Fruit fly (Drosophila melanogaster): ENCODE results near the gene vari.
A peak's percentile ranks its signal among the peaks of the same experiment; 100 is the strongest.

vari gene

DNA sequence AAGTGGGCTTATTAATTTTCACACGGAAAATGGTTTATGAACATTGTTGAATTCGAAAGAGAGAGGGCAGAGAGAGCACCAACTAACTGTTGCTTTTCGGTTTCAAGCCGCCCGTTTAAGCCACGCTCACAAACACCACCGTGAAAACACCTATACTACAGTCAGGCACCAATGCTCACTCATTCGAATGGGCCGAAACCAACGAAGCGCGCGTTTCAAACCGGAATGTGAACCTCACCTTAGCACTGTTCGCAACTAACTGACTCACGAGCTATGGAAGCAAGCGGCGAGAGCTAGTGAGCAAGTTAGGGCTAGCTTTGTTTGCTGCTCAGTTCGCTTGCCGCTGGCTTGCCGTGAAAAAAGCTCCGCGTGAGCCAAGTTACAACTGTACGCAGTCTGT, 3.0 kb downstream of the vari start (continued):
- TF ChIP-seq CG16779 (tag; optimal IDR thresholded peaks at IDR 0.05) (no peak), Sox102F (GFP tag; optimal IDR thresholded peaks at IDR 0.05) (peak; percentile 45), fkh (GFP tag; optimal IDR thresholded peaks at IDR 0.05) (no peak), CG10631 (GFP tag; optimal IDR thresholded peaks at IDR 0.05) (no peak), CG6276 (GFP tag; optimal IDR thresholded peaks at IDR 0.05) (no peak), Sox14 (GFP tag; optimal IDR thresholded peaks at IDR 0.05) (peak; percentile 2), net (GFP tag; optimal IDR thresholded peaks at IDR 0.05) (no peak), Eip78C (GFP tag) (no peak), Ets96B (tag; optimal IDR thresholded peaks at IDR 0.05) (no peak), CG1621 (tag; optimal IDR thresholded peaks at IDR 0.05) (peak; percentile 1), vri (GFP tag; optimal IDR thresholded peaks at IDR 0.05) (peak; percentile 20), salr (GFP tag; optimal IDR thresholded peaks at IDR 0.05) (no peak), pdm3 (GFP tag; optimal IDR thresholded peaks at IDR 0.05) (no peak), CG8319 (GFP tag; optimal IDR thresholded peaks at IDR 0.05) (peak; percentile 28), acj6 (GFP tag; optimal IDR thresholded peaks at IDR 0.05) (no peak), Eip75B (GFP tag; optimal IDR thresholded peaks at IDR 0.05) (peak; percentile 3), lz (GFP tag; optimal IDR thresholded peaks at IDR 0.05) (no peak), cyc (GFP tag; optimal IDR thresholded peaks at IDR 0.05) (no peak), CG8119 (GFP tag; IDR thresholded peaks at IDR 0.05) (no peak)

DNA sequence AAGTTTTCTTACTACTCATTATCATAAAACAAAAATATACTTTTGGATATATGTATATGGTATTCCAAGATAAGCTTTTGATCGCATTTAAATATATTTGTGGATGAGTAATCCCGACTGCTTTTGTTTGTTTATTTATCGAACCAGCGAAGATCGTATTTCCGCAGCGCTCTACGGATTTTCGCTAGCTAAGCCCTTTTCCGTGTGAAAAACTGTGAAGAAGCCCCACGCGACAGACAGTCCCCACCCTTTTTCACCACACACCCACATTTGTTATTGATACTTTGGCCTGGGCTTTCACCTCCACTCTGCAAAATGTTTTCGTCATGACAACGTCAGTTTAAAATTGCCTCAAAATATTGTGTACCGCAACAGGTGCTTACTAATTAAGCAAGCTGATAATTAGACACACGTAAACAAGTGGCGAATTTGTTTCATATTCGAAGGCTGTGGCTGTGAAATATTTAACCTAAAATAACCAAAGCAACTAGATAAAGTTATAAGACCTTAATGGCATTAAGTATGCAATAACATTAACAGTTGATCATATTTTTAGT, 3.8 kb downstream of the vari start:
- TF ChIP-seq Eip78C (GFP tag) (peak; percentile 39), Lpt (GFP tag; optimal IDR thresholded peaks at IDR 0.05) (no peak), CG32006 (GFP tag; optimal IDR thresholded peaks at IDR 0.05) (peak; percentile 14)

DNA sequence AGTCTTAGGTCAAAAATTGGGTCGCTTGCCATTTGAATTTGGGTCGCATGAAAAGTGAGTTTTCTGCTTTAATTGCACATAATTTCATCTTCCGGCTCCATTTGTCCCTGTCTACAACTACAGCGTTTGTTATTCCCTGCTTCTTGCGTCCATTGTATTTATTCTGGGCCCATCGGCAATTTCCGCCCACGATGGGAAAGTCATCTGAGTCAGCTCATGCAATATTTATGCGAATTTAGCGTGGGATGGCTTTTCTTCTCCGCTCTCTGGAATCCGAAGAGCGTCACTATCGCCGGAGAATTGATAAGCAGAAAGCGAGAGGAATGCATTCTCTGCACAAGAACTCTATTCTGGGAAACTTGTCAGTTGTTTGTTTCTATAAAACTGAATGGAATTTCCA, 4.3 kb downstream of the vari start:
- TF ChIP-seq CG15336 (GFP tag; IDR thresholded peaks at IDR 0.05) (0 out of 2 replicates have a peak, but pooled peaks have one; percentile 21), CG1621 (tag; optimal IDR thresholded peaks at IDR 0.05) (no peak)

DNA sequence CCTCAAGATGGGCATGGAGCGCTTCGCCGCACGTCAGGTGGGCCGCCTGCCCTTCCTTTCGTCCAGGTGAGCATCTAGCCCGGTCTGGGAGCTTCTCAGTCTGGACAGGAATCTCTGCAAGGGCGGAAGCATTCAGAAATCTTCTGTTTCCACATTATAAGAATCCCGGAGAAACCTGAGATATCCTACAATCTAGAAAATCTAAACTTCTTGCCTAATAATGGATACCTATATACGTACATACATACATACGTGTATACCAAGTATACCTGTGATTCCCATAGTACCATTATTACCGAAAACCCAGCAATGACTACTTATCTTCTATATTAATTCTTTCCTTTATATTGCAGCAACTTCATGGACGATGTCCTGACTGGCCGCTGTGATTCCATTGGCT, 8.8 kb downstream of the vari start:
- TF ChIP-seq CG31627 (GFP tag; optimal IDR thresholded peaks at IDR 0.05) (no peak), esn (GFP tag; optimal IDR thresholded peaks at IDR 0.05) (no peak), fd59A (GFP tag; optimal IDR thresholded peaks at IDR 0.05) (no peak), CG6854 (GFP tag; optimal IDR thresholded peaks at IDR 0.05) (no peak), OdsH (GFP tag; optimal IDR thresholded peaks at IDR 0.05) (no peak), CG16779 (tag; optimal IDR thresholded peaks at IDR 0.05) (no peak), pdm3 (GFP tag; optimal IDR thresholded peaks at IDR 0.05) (no peak), spab (GFP tag; optimal IDR thresholded peaks at IDR 0.05) (no peak), dsx (GFP tag; optimal IDR thresholded peaks at IDR 0.05; ENCODE audit: poor library complexity, severe bottlenecking) (no peak), CG6276 (GFP tag; optimal IDR thresholded peaks at IDR 0.05) (no peak), Blimp-1 (GFP tag; optimal IDR thresholded peaks at IDR 0.05) (no peak), Sox15 (GFP tag; optimal IDR thresholded peaks at IDR 0.05) (no peak), CG6792 (GFP tag; optimal IDR thresholded peaks at IDR 0.05) (no peak), Ets21C (GFP tag; optimal IDR thresholded peaks at IDR 0.05) (no peak), CG4318 (GFP tag; optimal IDR thresholded peaks at IDR 0.05) (no peak), ss (GFP tag; optimal IDR thresholded peaks at IDR 0.05) (no peak)
